Fruit fly (Drosophila melanogaster) Kc167 (cell line): ENCODE measurements around the gene Mnn1.

Source experiments
- Sin3A ChIP-seq: fragments of >200 bp; optimal IDR thresholded peaks from 2 replicates; lab custom pipeline; 2018; ENCODE audit warnings: missing external identifiers
- h ChIP-seq: fragments of >200 bp; optimal IDR thresholded peaks from 3 replicates; lab custom pipeline; 2018; ENCODE audit warnings: missing external identifiers
- ttk ChIP-seq: sonication (Bioruptor generic); optimal IDR thresholded peaks from 2 replicates; lab custom pipeline; 2017; ENCODE audit warnings: missing external identifiers

DNA sequence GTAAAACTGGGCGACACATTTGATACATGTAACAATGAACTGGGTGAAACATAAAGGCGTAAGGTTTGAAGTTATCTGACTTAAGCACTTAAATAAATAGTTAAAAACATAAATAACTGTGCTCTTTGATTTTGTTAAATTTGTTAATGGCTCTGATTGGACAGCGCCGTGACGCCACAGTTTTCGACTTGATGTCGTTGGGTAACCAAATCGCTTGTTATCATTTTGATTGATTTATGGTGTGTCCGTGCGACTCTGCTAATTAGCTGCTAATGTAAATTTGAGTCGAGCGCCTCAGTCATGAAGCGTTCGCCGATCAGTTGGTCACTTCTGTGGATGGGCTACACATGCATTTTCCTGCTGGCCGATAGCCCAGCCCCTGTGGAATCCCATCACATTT is 11.6 kb downstream of the Mnn1 start, which contains the start of gene Ugt307A1:
- TF ChIP-seq h (lab: Kevin White, UChicago) (no peak), ttk (no peak), Sin3A (lab: Kevin White, UChicago) (no peak)
